Worm (Caenorhabditis elegans) whole organism, young adult: ENCODE data around the gene C27D9.1.

Experiments
- ama-1 ChIP-seq, 3 experiments: fragments of 150-350 bp in 1 of 3; sonication (generic microtip) in 2 of 3; optimal IDR thresholded peaks; 2 replicates each; lab custom pipeline; 2014 to 2018; ENCODE audit warnings: missing biosample characterization in 2 of 3, missing genetic modification characterization in 2 of 3, missing genetic modification reagents in 2 of 3
- atf-7 ChIP-seq: sonication (generic microtip); optimal IDR thresholded peaks from 2 replicates; lab custom pipeline; 2017; ENCODE audit warnings: mild to moderate bottlenecking, missing genetic modification characterization, missing compliant biosample characterization
- hmg-20 ChIP-seq: fragments of 200-800 bp; sonication (Bioruptor generic); IDR thresholded peaks from 2 replicates; pipeline ENCODE4 v1.3.6; 2022; ENCODE audit warnings: missing genetic modification reagents, missing genetic modification characterization, missing compliant biosample characterization

ce11 chrII:4759835-4760234 is 6.6 kb downstream of the C27D9.1 start:
- TF ChIP-seq ama-1 (optimal IDR thresholded peaks at IDR 0.05; lab: Kevin White, UChicago) (no peak), ama-1 (GFP tag; optimal IDR thresholded peaks at IDR 0.05; lab: Kevin White, UChicago) (no peak), hmg-20 (GFP tag; lab: Robert Waterston, UW) (no peak), atf-7 (tag; lab: Kevin White, UChicago) (no peak)
